Fruit fly (Drosophila melanogaster) whole organism, embryonic: ENCODE measurements around the gene Lcp65Ab1.

ENCODE experiments used
- Asciz ChIP-seq: fragments of 200-800 bp; sonication (Bioruptor generic); optimal IDR thresholded peaks from 2 replicates; lab custom pipeline; 2017; ENCODE audit warnings: missing biosample characterization, mild to moderate bottlenecking, missing genetic modification characterization, missing genetic modification reagents
- Atf3 ChIP-seq: fragments of 200-800 bp; sonication (Bioruptor generic); optimal IDR thresholded peaks from 3 replicates; lab custom pipeline; 2016; ENCODE audit warnings: missing biosample characterization, missing genetic modification characterization
- BEAF-32 ChIP-seq: fragments of 200-800 bp; sonication (Bioruptor generic); optimal IDR thresholded peaks from 3 replicates; lab custom pipeline; 2017; ENCODE audit warnings: missing biosample characterization, missing genetic modification characterization, mild to moderate bottlenecking, moderate library complexity, missing genetic modification reagents
- CG12071 ChIP-seq: fragments of 200-800 bp; sonication (Bioruptor generic); optimal IDR thresholded peaks from 3 replicates; lab custom pipeline; 2018; ENCODE audit warnings: missing biosample characterization, mild to moderate bottlenecking, missing genetic modification characterization
- CG13424 ChIP-seq: fragments of 200-800 bp; sonication (Bioruptor generic); optimal IDR thresholded peaks from 2 replicates; lab custom pipeline; 2019; ENCODE audit warnings: missing biosample characterization, mild to moderate bottlenecking, missing genetic modification characterization, moderate library complexity
- CG14014 ChIP-seq: fragments of 200-800 bp; sonication (Bioruptor generic); IDR thresholded peaks from 2 replicates; pipeline ENCODE4 v1.3.6; 2022; ENCODE audit warnings: missing biosample characterization, missing genetic modification characterization
- CG1529 ChIP-seq: fragments of 200-800 bp; sonication (Bioruptor generic); optimal IDR thresholded peaks from 3 replicates; lab custom pipeline; 2018; ENCODE audit warnings: missing biosample characterization, missing genetic modification characterization
- CG15696 ChIP-seq: fragments of 200-800 bp; sonication (Bioruptor generic); optimal IDR thresholded peaks from 2 replicates; lab custom pipeline; 2019; ENCODE audit warnings: missing biosample characterization, mild to moderate bottlenecking, missing genetic modification characterization, moderate library complexity
- CG1603 ChIP-seq: fragments of 200-800 bp; sonication (Bioruptor generic); optimal IDR thresholded peaks from 2 replicates; lab custom pipeline; 2019; ENCODE audit warnings: missing biosample characterization, mild to moderate bottlenecking, missing genetic modification characterization, moderate library complexity
- CG17568 ChIP-seq: fragments of 200-800 bp; sonication (Bioruptor generic); optimal IDR thresholded peaks from 2 replicates; lab custom pipeline; 2018; ENCODE audit warnings: missing biosample characterization, mild to moderate bottlenecking, missing genetic modification characterization, moderate library complexity
- CG17802 ChIP-seq: fragments of 200-800 bp; sonication (Bioruptor generic); optimal IDR thresholded peaks from 2 replicates; lab custom pipeline; 2018; ENCODE audit warnings: missing biosample characterization, mild to moderate bottlenecking, missing genetic modification characterization, moderate library complexity
- CG18599 ChIP-seq: fragments of 200-800 bp; sonication (Bioruptor generic); optimal IDR thresholded peaks from 3 replicates; lab custom pipeline; 2017; ENCODE audit warnings: missing biosample characterization, missing genetic modification characterization, mild to moderate bottlenecking, moderate library complexity, missing genetic modification reagents
- CG18619 ChIP-seq: fragments of 200-800 bp; sonication (Bioruptor generic); optimal IDR thresholded peaks from 3 replicates; lab custom pipeline; 2017; ENCODE audit warnings: missing biosample characterization, mild to moderate bottlenecking, missing genetic modification characterization
- CG18764 ChIP-seq: fragments of 200-800 bp; sonication (Bioruptor generic); optimal IDR thresholded peaks from 3 replicates; lab custom pipeline; 2016; ENCODE audit warnings: missing biosample characterization, missing genetic modification characterization
- CG2875 ChIP-seq: fragments of 200-800 bp; sonication (Bioruptor generic); optimal IDR thresholded peaks from 2 replicates; lab custom pipeline; 2017; ENCODE audit warnings: missing biosample characterization, mild to moderate bottlenecking, missing genetic modification characterization, missing genetic modification reagents
- CG4404 ChIP-seq: fragments of 200-800 bp; sonication (Bioruptor generic); IDR thresholded peaks from 2 replicates; pipeline ENCODE4 v1.3.6; 2022; ENCODE audit warnings: missing biosample characterization, missing genetic modification characterization
- CG4707 ChIP-seq: fragments of 200-800 bp; sonication (Bioruptor generic); optimal IDR thresholded peaks from 2 replicates; lab custom pipeline; 2018; ENCODE audit warnings: missing biosample characterization, mild to moderate bottlenecking, missing genetic modification characterization, moderate library complexity
- CG5953 ChIP-seq: fragments of 200-800 bp; sonication (Bioruptor generic); IDR thresholded peaks from 2 replicates; pipeline ENCODE4 v1.3.6; 2022; ENCODE audit warnings: missing biosample characterization, missing genetic modification characterization
- CG6854 ChIP-seq: fragments of 200-800 bp; sonication (Bioruptor generic); optimal IDR thresholded peaks from 3 replicates; lab custom pipeline; 2017; ENCODE audit warnings: missing biosample characterization, mild to moderate bottlenecking, missing genetic modification characterization
- CG7372 ChIP-seq: fragments of 200-800 bp; sonication (Bioruptor generic); IDR thresholded peaks from 2 replicates; pipeline ENCODE4 v1.3.6; 2022; ENCODE audit warnings: missing biosample characterization, missing genetic modification characterization
- CG8290 ChIP-seq, 3 experiments: fragments of 200-800 bp; sonication (Bioruptor generic); optimal IDR thresholded peaks; 2 replicates each; lab custom pipeline; 2016 to 2019; ENCODE audit warnings: missing biosample characterization in 3 of 3, missing genetic modification characterization in 3 of 3, mild to moderate bottlenecking in 2 of 3, moderate library complexity in 1 of 3
- CG9609 ChIP-seq: fragments of 200-800 bp; sonication (Bioruptor generic); optimal IDR thresholded peaks from 3 replicates; lab custom pipeline; 2016; ENCODE audit warnings: missing biosample characterization, missing genetic modification characterization
- CG9932 ChIP-seq: fragments of 200-800 bp; sonication (Bioruptor generic); IDR thresholded peaks from 2 replicates; pipeline ENCODE4 v1.3.6; 2022; ENCODE audit warnings: missing biosample characterization, missing genetic modification characterization
- CrebB ChIP-seq: fragments of 200-800 bp; sonication (Bioruptor generic); optimal IDR thresholded peaks from 3 replicates; lab custom pipeline; 2018; ENCODE audit warnings: missing biosample characterization, mild to moderate bottlenecking, missing genetic modification characterization
- Fer1 ChIP-seq: fragments of 200-800 bp; sonication (Bioruptor generic); optimal IDR thresholded peaks from 2 replicates; lab custom pipeline; 2017; ENCODE audit warnings: missing biosample characterization, mild to moderate bottlenecking, missing genetic modification characterization
- HLH3B ChIP-seq: fragments of 200-800 bp; sonication (Bioruptor generic); IDR thresholded peaks from 2 replicates; pipeline ENCODE4 v1.3.6; 2022; ENCODE audit warnings: missing biosample characterization, missing genetic modification characterization
- Hmx ChIP-seq: fragments of 200-800 bp; sonication (Bioruptor generic); optimal IDR thresholded peaks from 2 replicates; lab custom pipeline; 2016; ENCODE audit warnings: missing biosample characterization, missing genetic modification characterization
- Meics ChIP-seq: fragments of 200-800 bp; sonication (Bioruptor generic); optimal IDR thresholded peaks from 2 replicates; lab custom pipeline; 2017; ENCODE audit warnings: missing biosample characterization, mild to moderate bottlenecking, missing genetic modification characterization
- Scr ChIP-seq: fragments of 200-800 bp; sonication (Bioruptor generic); IDR thresholded peaks from 2 replicates; pipeline ENCODE4 v1.3.6; 2022; ENCODE audit warnings: missing biosample characterization, missing genetic modification characterization; ENCODE audit not compliant: partially characterized antibody
- Six4 ChIP-seq: fragments of 200-800 bp; sonication (Bioruptor generic); optimal IDR thresholded peaks from 2 replicates; lab custom pipeline; 2016; ENCODE audit warnings: missing biosample characterization, missing genetic modification characterization
- ash1 ChIP-seq: fragments of 200-800 bp; sonication (Bioruptor generic); optimal IDR thresholded peaks from 2 replicates; lab custom pipeline; 2018; ENCODE audit warnings: missing biosample characterization, mild to moderate bottlenecking, missing genetic modification characterization
- bab2 ChIP-seq: fragments of 200-800 bp; sonication (Bioruptor generic); optimal IDR thresholded peaks from 2 replicates; lab custom pipeline; 2016; ENCODE audit warnings: missing biosample characterization, missing genetic modification characterization
- ci ChIP-seq: fragments of 200-800 bp; sonication (Bioruptor generic); IDR thresholded peaks from 3 replicates; pipeline ENCODE4 v1.3.6; 2022; ENCODE audit warnings: missing biosample characterization, missing genetic modification characterization
- dmrt99B ChIP-seq: fragments of 200-800 bp; sonication (Bioruptor generic); optimal IDR thresholded peaks from 2 replicates; lab custom pipeline; 2018; ENCODE audit warnings: missing biosample characterization, mild to moderate bottlenecking, missing genetic modification characterization, moderate library complexity
- gce ChIP-seq: fragments of 200-800 bp; sonication (Bioruptor generic); IDR thresholded peaks from 3 replicates; pipeline ENCODE4 v1.3.6; 2022; ENCODE audit warnings: missing biosample characterization, missing genetic modification characterization
- gem ChIP-seq: fragments of 200-800 bp; sonication (Bioruptor generic); optimal IDR thresholded peaks from 2 replicates; lab custom pipeline; 2019; ENCODE audit warnings: missing biosample characterization, mild to moderate bottlenecking, missing genetic modification characterization, moderate library complexity
- hkb ChIP-seq, 2 experiments: fragments of 200-800 bp in 1 of 2; fragments of >200 bp in 1 of 2; sonication (Bioruptor generic) in 1 of 2; IDR thresholded peaks in 1 of 2; optimal IDR thresholded peaks in 1 of 2; 2 replicates each; pipeline versions ENCODE4 v1.3.6 to Lab custom; 2017 to 2022; ENCODE audit warnings: missing biosample characterization in 1 of 2, missing genetic modification characterization in 1 of 2
- nerfin-2 ChIP-seq: fragments of 200-800 bp; sonication (Bioruptor generic); IDR thresholded peaks from 2 replicates; pipeline ENCODE4 v1.3.6; 2022; ENCODE audit warnings: missing biosample characterization, missing genetic modification characterization; ENCODE audit not compliant: partially characterized antibody
- onecut ChIP-seq: fragments of 200-800 bp; sonication (Bioruptor generic); IDR thresholded peaks from 2 replicates; pipeline ENCODE4 v1.3.6; 2022; ENCODE audit warnings: missing biosample characterization, missing genetic modification characterization
- otp ChIP-seq: fragments of 200-800 bp; sonication (Bioruptor generic); IDR thresholded peaks from 3 replicates; pipeline ENCODE4, ENCODE4 v1.3.6; 2022; ENCODE audit warnings: missing biosample characterization, missing genetic modification characterization
- peb ChIP-seq: fragments of 200-800 bp; sonication (Bioruptor generic); IDR thresholded peaks from 2 replicates; pipeline ENCODE4 v1.3.6; 2022; ENCODE audit warnings: missing biosample characterization, missing genetic modification characterization
- schlank ChIP-seq: fragments of 200-800 bp; sonication (Bioruptor generic); optimal IDR thresholded peaks from 2 replicates; lab custom pipeline; 2018; ENCODE audit warnings: missing biosample characterization, mild to moderate bottlenecking, missing genetic modification characterization
- sd ChIP-seq: fragments of 200-800 bp; sonication (Bioruptor generic); optimal IDR thresholded peaks from 3 replicates; lab custom pipeline; 2018; ENCODE audit warnings: missing biosample characterization, mild to moderate bottlenecking, missing genetic modification characterization, moderate library complexity
- sob ChIP-seq: fragments of 200-800 bp; sonication (Bioruptor generic); IDR thresholded peaks from 2 replicates; pipeline ENCODE4 v1.3.6; 2022; ENCODE audit warnings: missing biosample characterization, missing genetic modification characterization
- toy ChIP-seq: fragments of 200-800 bp; sonication (Bioruptor generic); IDR thresholded peaks from 2 replicates; pipeline ENCODE4 v1.3.6; 2022; ENCODE audit warnings: missing biosample characterization, missing genetic modification characterization
- unpg ChIP-seq: fragments of 200-800 bp; sonication (Bioruptor generic); optimal IDR thresholded peaks from 3 replicates; lab custom pipeline; 2018; ENCODE audit warnings: missing biosample characterization, mild to moderate bottlenecking, missing genetic modification characterization, moderate library complexity
- usp ChIP-seq: fragments of >200 bp; optimal IDR thresholded peaks from 2 replicates; lab custom pipeline; 2017; ENCODE audit warnings: missing biosample characterization, missing genetic modification characterization
- wek ChIP-seq: fragments of 200-800 bp; sonication (Bioruptor generic); optimal IDR thresholded peaks from 3 replicates; lab custom pipeline; 2018; ENCODE audit warnings: missing biosample characterization, mild to moderate bottlenecking, missing genetic modification characterization, moderate library complexity

Lcp65Ab1 gene

dm6 chr3L:6139924-6140574, 9.3 kb upstream of the Lcp65Ab1 start, which contains the start of gene Cpr65Av (continued):
- TF ChIP-seq unpg, result peak; percentile 24
- TF ChIP-seq CG17568 (GFP tag; lab: Kevin White, UChicago), result no peak
- no peak for TF ChIP-seq CG4404 (GFP tag; lab: Robert Waterston, UW)
- peak; percentile 33 for TF ChIP-seq Asciz (GFP tag; lab: Kevin White, UChicago)
- TF ChIP-seq CG8290 (GFP tag; optimal IDR thresholded peaks at IDR 0.05; lab: Kevin White, UChicago), result no peak
- peak in 1 of 2 experiments; percentile 40 for TF ChIP-seq CG8290 (tag; optimal IDR thresholded peaks at IDR 0.05; lab: Kevin White, UChicago)
- peak; percentile 37 for TF ChIP-seq CG2875 (GFP tag; lab: Kevin White, UChicago)
- TF ChIP-seq CG4707 (GFP tag; lab: Kevin White, UChicago), result peak; percentile 28
- TF ChIP-seq Fer1 (GFP tag; lab: Kevin White, UChicago), result peak; percentile 25
- TF ChIP-seq CG12071 (GFP tag; lab: Kevin White, UChicago), result peak; percentile 17
- TF ChIP-seq toy (GFP tag; lab: Robert Waterston, UW), result no peak
- peak; percentile 34; the same call in 1 of the 2 replicates for TF ChIP-seq CG14014
- TF ChIP-seq CG1529, result peak; percentile 20
- no peak for TF ChIP-seq nerfin-2 (GFP tag; lab: Robert Waterston, UW)
- TF ChIP-seq sd (tag; lab: Kevin White, UChicago), result peak; percentile 15
- TF ChIP-seq gce (GFP tag; lab: Robert Waterston, UW), result 0 out of 3 replicates have a peak, but pooled peaks have one; percentile 28
- no peak for TF ChIP-seq CG6854 (GFP tag; lab: Kevin White, UChicago)
- no peak for TF ChIP-seq CG9609 (GFP tag; lab: Kevin White, UChicago)
- peak; percentile 50 for TF ChIP-seq wek (GFP tag; lab: Kevin White, UChicago)
- TF ChIP-seq CG9932 (GFP tag; lab: Robert Waterston, UW), result no peak
- peak; percentile 16 for TF ChIP-seq CG18619
- TF ChIP-seq CG18599, result peak; percentile 2
- TF ChIP-seq CG7372 (GFP tag; lab: Robert Waterston, UW), result no peak
- TF ChIP-seq bab2, result no peak
- TF ChIP-seq Six4 (GFP tag; lab: Kevin White, UChicago), result no peak
- TF ChIP-seq usp (GFP tag; lab: Kevin White, UChicago), result no peak
- TF ChIP-seq schlank (tag; lab: Kevin White, UChicago), result no peak
- no peak for TF ChIP-seq hkb (optimal IDR thresholded peaks at IDR 0.05; lab: Kevin White, UChicago)
- TF ChIP-seq hkb (GFP tag; IDR thresholded peaks at IDR 0.05; lab: Robert Waterston, UW), result peak; percentile 28; the same call in 1 of the 2 replicates
- TF ChIP-seq otp (GFP tag; lab: Robert Waterston, UW), result peak; percentile 17; the same call in 1 of the 3 replicates
- TF ChIP-seq Atf3 (GFP tag; lab: Kevin White, UChicago), result peak; percentile 6
- peak; percentile 48 for TF ChIP-seq CG1603
- no peak for TF ChIP-seq CG18764 (GFP tag; lab: Kevin White, UChicago)
- no peak for TF ChIP-seq sob (GFP tag; lab: Robert Waterston, UW)
- 0 out of 2 replicates have a peak, but pooled peaks have one; percentile 20 for TF ChIP-seq onecut
- no peak for TF ChIP-seq ash1 (GFP tag; lab: Kevin White, UChicago)
- peak; percentile 13 for TF ChIP-seq CG15696
- no peak for TF ChIP-seq peb (GFP tag; lab: Robert Waterston, UW)
- no peak for TF ChIP-seq CG5953
- TF ChIP-seq ci (GFP tag; lab: Robert Waterston, UW), result no peak
- peak; percentile 32 for TF ChIP-seq gem (tag; lab: Kevin White, UChicago)
- TF ChIP-seq Hmx, result no peak
- TF ChIP-seq Scr (GFP tag; lab: Robert Waterston, UW), result no peak
- no peak for TF ChIP-seq BEAF-32 (GFP tag; lab: Kevin White, UChicago)
- TF ChIP-seq CG17802, result no peak
- TF ChIP-seq CG13424 (tag; lab: Kevin White, UChicago), result peak; percentile 39
- no peak for TF ChIP-seq Meics (GFP tag; lab: Kevin White, UChicago)
- TF ChIP-seq CrebB, result peak; percentile 26
- 0 out of 2 replicates have a peak, but pooled peaks have one; percentile 34 for TF ChIP-seq HLH3B (GFP tag; lab: Robert Waterston, UW)
- TF ChIP-seq dmrt99B (tag; lab: Kevin White, UChicago), result peak; percentile 59
